Worm (Caenorhabditis elegans) whole organism, L2 larva: ENCODE data around the gene C15B12.1.

ENCODE experiments used
- C34F6.9 ChIP-seq: fragments of 150-350 bp; optimal IDR thresholded peaks from 2 replicates; lab custom pipeline; 2014; ENCODE audit warnings: missing biosample characterization, missing genetic modification characterization
- F13H6.1 ChIP-seq: sonication (generic microtip); optimal IDR thresholded peaks from 2 replicates; lab custom pipeline; 2016; ENCODE audit warnings: missing genetic modification characterization, missing compliant biosample characterization
- aly-2 ChIP-seq: fragments of 150-350 bp; optimal IDR thresholded peaks from 2 replicates; lab custom pipeline; 2014; ENCODE audit warnings: missing biosample characterization, missing genetic modification characterization
- ama-1 ChIP-seq: fragments of 150-350 bp; optimal IDR thresholded peaks from 2 replicates; lab custom pipeline; 2018; ENCODE audit warnings: inconsistent platforms
- blmp-1 ChIP-seq: sonication (generic microtip); optimal IDR thresholded peaks from 2 replicates; lab custom pipeline; 2017; ENCODE audit warnings: missing genetic modification characterization, mild to moderate bottlenecking, missing compliant biosample characterization, antibody characterized with exemption, moderate library complexity; ENCODE audit not compliant: insufficient read depth
- ceh-16 ChIP-seq: fragments of 150-350 bp; optimal IDR thresholded peaks from 2 replicates; lab custom pipeline; 2014; ENCODE audit warnings: missing biosample characterization, missing genetic modification characterization
- ceh-82 ChIP-seq: fragments of 150-350 bp; optimal IDR thresholded peaks from 2 replicates; lab custom pipeline; 2014; ENCODE audit warnings: missing biosample characterization, missing genetic modification characterization
- crh-2 ChIP-seq: sonication (generic microtip); optimal IDR thresholded peaks from 2 replicates; lab custom pipeline; 2017; ENCODE audit warnings: missing biosample characterization, missing genetic modification characterization
- dmd-4 ChIP-seq: sonication (generic microtip); optimal IDR thresholded peaks from 2 replicates; lab custom pipeline; 2017; ENCODE audit warnings: missing biosample characterization, missing genetic modification characterization
- egl-27 ChIP-seq: sonication (generic microtip); optimal IDR thresholded peaks from 3 replicates; lab custom pipeline; 2017; ENCODE audit warnings: missing biosample characterization, missing genetic modification reagents, missing genetic modification characterization
- elt-1 ChIP-seq: fragments of 150-350 bp; optimal IDR thresholded peaks from 2 replicates; lab custom pipeline; 2014; ENCODE audit warnings: missing biosample characterization, missing genetic modification characterization
- elt-3 ChIP-seq: sonication (generic microtip); optimal IDR thresholded peaks from 2 replicates; lab custom pipeline; 2017; ENCODE audit warnings: missing biosample characterization, missing genetic modification characterization
- fos-1 ChIP-seq: fragments of 150-350 bp; optimal IDR thresholded peaks from 2 replicates; lab custom pipeline; 2014; ENCODE audit warnings: missing biosample characterization, missing genetic modification characterization
- lin-13 ChIP-seq: fragments of 150-350 bp; optimal IDR thresholded peaks from 2 replicates; lab custom pipeline; 2014; ENCODE audit warnings: missing biosample characterization, missing genetic modification reagents, missing genetic modification characterization
- lin-39 ChIP-seq: fragments of 150-350 bp; optimal IDR thresholded peaks from 2 replicates; lab custom pipeline; 2014; ENCODE audit warnings: missing biosample characterization, missing genetic modification reagents, missing genetic modification characterization
- lsy-2 ChIP-seq, 2 experiments: fragments of 150-350 bp in 1 of 2; sonication (generic microtip) in 1 of 2; optimal IDR thresholded peaks; 2 replicates each; lab custom pipeline; 2014 to 2017; ENCODE audit warnings: missing biosample characterization in 2 of 2, missing genetic modification characterization in 2 of 2
- mab-5 ChIP-seq: fragments of 150-350 bp; optimal IDR thresholded peaks from 2 replicates; lab custom pipeline; 2014; ENCODE audit warnings: missing biosample characterization, missing genetic modification characterization
- mbf-1 ChIP-seq: sonication (generic microtip); optimal IDR thresholded peaks from 2 replicates; lab custom pipeline; 2017; ENCODE audit warnings: missing biosample characterization, missing genetic modification characterization
- nhr-129 ChIP-seq: fragments of 150-350 bp; optimal IDR thresholded peaks from 2 replicates; lab custom pipeline; 2014; ENCODE audit warnings: missing biosample characterization, missing genetic modification characterization
- nhr-21 ChIP-seq: fragments of 150-350 bp; optimal IDR thresholded peaks from 2 replicates; lab custom pipeline; 2014; ENCODE audit warnings: missing biosample characterization, missing genetic modification characterization
- nhr-23 ChIP-seq: fragments of 150-350 bp; optimal IDR thresholded peaks from 2 replicates; lab custom pipeline; 2014; ENCODE audit warnings: missing biosample characterization, missing genetic modification reagents, missing genetic modification characterization
- nhr-237 ChIP-seq: fragments of 150-350 bp; optimal IDR thresholded peaks from 2 replicates; lab custom pipeline; 2014; ENCODE audit warnings: missing biosample characterization, missing genetic modification characterization
- nhr-25 ChIP-seq: fragments of 150-350 bp; sonication (generic microtip); optimal IDR thresholded peaks from 3 replicates; lab custom pipeline; 2014; ENCODE audit warnings: missing biosample characterization, missing genetic modification characterization
- nhr-6 ChIP-seq: fragments of 150-350 bp; optimal IDR thresholded peaks from 2 replicates; lab custom pipeline; 2014; ENCODE audit warnings: missing biosample characterization, missing genetic modification characterization
- sem-4 ChIP-seq: fragments of 150-350 bp; optimal IDR thresholded peaks from 2 replicates; lab custom pipeline; 2014; ENCODE audit warnings: missing biosample characterization, missing genetic modification reagents, missing genetic modification characterization
- sma-3 ChIP-seq: sonication (generic microtip); optimal IDR thresholded peaks from 2 replicates; lab custom pipeline; 2016; ENCODE audit warnings: missing genetic modification reagents, missing genetic modification characterization, missing compliant biosample characterization
- sma-9 ChIP-seq, 2 experiments: fragments of 150-350 bp in 1 of 2; sonication (generic microtip) in 1 of 2; optimal IDR thresholded peaks; 2 replicates each; lab custom pipeline; 2014 to 2016; ENCODE audit warnings: missing genetic modification characterization in 2 of 2, mild to moderate bottlenecking in 1 of 2, missing biosample characterization in 1 of 2, missing compliant biosample characterization in 1 of 2, missing genetic modification reagents in 1 of 2, moderate library complexity in 1 of 2
- snpc-4 ChIP-seq: fragments of 150-350 bp; optimal IDR thresholded peaks from 2 replicates; lab custom pipeline; 2014; ENCODE audit warnings: missing biosample characterization, missing genetic modification characterization
- zag-1 ChIP-seq: fragments of 150-350 bp; optimal IDR thresholded peaks from 2 replicates; lab custom pipeline; 2014; ENCODE audit warnings: missing biosample characterization, missing genetic modification characterization
- ztf-11 ChIP-seq: sonication (generic microtip); optimal IDR thresholded peaks from 2 replicates; lab custom pipeline; 2017; ENCODE audit warnings: missing biosample characterization, missing genetic modification characterization

The C15B12.1 gene

ce11 chrX:6476540-6476939 is at the start of gene C15B12.1:
Gene C15B12.1 (plus strand): TSS chrX:6476810.
- TF ChIP-seq elt-1 (no peak), fos-1 (peak; percentile 17), elt-3 (tag; lab: Kevin White, UChicago) (no peak)

ce11 chrX:6427147-6427546 is 49.5 kb upstream of the C15B12.1 start:
- TF ChIP-seq F13H6.1 (tag; lab: Kevin White, UChicago) (peak; percentile 27), crh-2 (tag; lab: Kevin White, UChicago) (peak; percentile 49), nhr-129 (tag; lab: Kevin White, UChicago) (peak; percentile 28), fos-1 (peak; percentile 77), sma-9 (GFP tag; optimal IDR thresholded peaks at IDR 0.05; lab: Kevin White, UChicago) (peak; percentile 55), sma-9 (tag; optimal IDR thresholded peaks at IDR 0.05; lab: Kevin White, UChicago) (no peak), nhr-23 (tag; lab: Kevin White, UChicago) (no peak)
- TF ChIP-seq, all 48 proteins: peak for 5

- TF ChIP-seq ceh-82 (no peak), sma-9 (GFP tag; optimal IDR thresholded peaks at IDR 0.05; lab: Kevin White, UChicago) (peak; percentile 17), sma-9 (tag; optimal IDR thresholded peaks at IDR 0.05; lab: Kevin White, UChicago) (no peak), fos-1 (peak; percentile 62)
These were observed 47.1 kb upstream of the C15B12.1 start for ce11 chrX:6429552-6429951.

ce11 chrX:6430510-6430909 is 46.1 kb upstream of the C15B12.1 start, which contains the start of gene ctsa-2:
Gene ctsa-2 (minus strand): TSS chrX:6430610.
- TF ChIP-seq fos-1 (peak; percentile 7), sem-4 (tag; lab: Kevin White, UChicago) (no peak)

DNA sequence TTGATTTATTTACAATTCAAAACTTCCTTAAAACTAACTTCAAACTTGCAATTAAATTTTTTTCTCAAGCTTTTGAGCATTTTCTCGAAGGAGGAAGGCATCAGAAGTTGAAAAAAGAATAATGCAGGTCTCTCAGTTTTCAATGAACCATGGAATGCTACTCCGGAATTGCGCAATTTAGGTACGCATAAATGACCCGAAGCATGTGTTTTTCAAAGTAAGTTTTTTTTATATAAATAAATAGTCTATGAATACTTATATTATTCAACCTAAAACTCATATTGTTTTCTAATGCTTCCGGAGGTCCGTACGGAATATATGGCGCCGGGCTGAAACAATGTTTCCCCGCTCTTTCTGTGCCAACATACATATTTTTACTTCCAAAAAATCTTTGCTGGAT is 42.9 kb upstream of the C15B12.1 start, which contains the start of gene K10C2.2:
Gene K10C2.2 (minus strand): TSS at position 101 of the 400 bp plus-strand sequence.
- no peak for TF ChIP-seq ztf-11 (tag; lab: Kevin White, UChicago)
- TF ChIP-seq lin-13 (GFP tag; lab: Kevin White, UChicago), result no peak
- no peak for TF ChIP-seq nhr-21 (tag; lab: Kevin White, UChicago)

DNA sequence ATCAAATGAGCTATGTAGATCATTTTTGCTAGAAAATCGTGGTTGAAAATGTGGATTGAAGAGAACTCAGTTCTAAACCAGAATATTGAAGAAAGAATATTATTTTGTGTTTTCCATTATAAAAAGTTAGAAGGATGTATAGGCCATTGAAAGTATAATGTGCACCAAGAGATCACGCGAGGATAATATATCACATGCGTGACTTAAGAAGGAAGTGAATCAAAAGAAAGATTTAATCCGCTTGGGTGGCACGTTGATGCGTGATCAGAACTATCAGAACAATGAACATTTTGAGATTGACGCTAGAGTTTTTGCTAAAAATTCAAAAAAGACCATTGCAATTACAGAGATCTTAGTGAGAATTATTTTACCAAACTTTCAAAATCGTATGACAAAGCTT is 40.8 kb upstream of the C15B12.1 start:
- no peak for TF ChIP-seq nhr-23 (tag; lab: Kevin White, UChicago)
- no peak for TF ChIP-seq lsy-2 (tag; optimal IDR thresholded peaks at IDR 0.05; lab: Kevin White, UChicago)
- TF ChIP-seq nhr-6 (tag; lab: Kevin White, UChicago), result no peak
- TF ChIP-seq snpc-4 (tag; lab: Kevin White, UChicago), result no peak
- TF ChIP-seq aly-2, result no peak
- TF ChIP-seq mab-5 (tag; lab: Kevin White, UChicago), result no peak
- TF ChIP-seq nhr-237 (tag; lab: Kevin White, UChicago), result no peak
- no peak for TF ChIP-seq nhr-129 (tag; lab: Kevin White, UChicago)
- no peak for TF ChIP-seq dmd-4 (tag; lab: Kevin White, UChicago)
- no peak for TF ChIP-seq blmp-1 (tag; lab: Kevin White, UChicago)
- TF ChIP-seq nhr-25, result no peak
- no peak for TF ChIP-seq sma-3
- no peak for TF ChIP-seq C34F6.9
- no peak for TF ChIP-seq mbf-1 (tag; lab: Kevin White, UChicago)

ce11 chrX:6437545-6437944 is 39.1 kb upstream of the C15B12.1 start, which contains the start of gene K10C2.8:
Gene K10C2.8 (minus strand): TSS chrX:6437645.
- TF ChIP-seq egl-27 (tag; lab: Kevin White, UChicago), result no peak
- no peak for TF ChIP-seq ceh-16 (tag; lab: Kevin White, UChicago)
- no peak for TF ChIP-seq zag-1 (tag; lab: Kevin White, UChicago)
- no peak for TF ChIP-seq aly-2
- no peak for TF ChIP-seq crh-2 (tag; lab: Kevin White, UChicago)
- no peak for TF ChIP-seq mab-5 (tag; lab: Kevin White, UChicago)
- no peak for TF ChIP-seq mbf-1 (tag; lab: Kevin White, UChicago)
- no peak for TF ChIP-seq lin-39
- no peak for TF ChIP-seq lin-13 (GFP tag; lab: Kevin White, UChicago)
- no peak for TF ChIP-seq ama-1
- TF ChIP-seq nhr-25, result no peak
- TF ChIP-seq F13H6.1 (tag; lab: Kevin White, UChicago), result no peak
- no peak for TF ChIP-seq nhr-21 (tag; lab: Kevin White, UChicago)
